Worm (Caenorhabditis elegans) whole organism, mixed stage, embryonic: Measurements from ENCODE around the gene ZK550.6.

Experiments used
- M03D4.4 ChIP-seq: sonication (generic microtip); optimal IDR thresholded peaks from 2 replicates; lab custom pipeline; 2017; ENCODE audit warnings: mild to moderate bottlenecking, missing genetic modification characterization, missing compliant biosample characterization
- bed-3 ChIP-seq: fragments of 200-800 bp; sonication (Bioruptor generic); optimal IDR thresholded peaks from 3 replicates; lab custom pipeline; 2018; ENCODE audit warnings: mild to moderate bottlenecking, missing genetic modification characterization, moderate library complexity, missing compliant biosample characterization
- blmp-1 ChIP-seq: fragments of 150-350 bp; optimal IDR thresholded peaks from 2 replicates; lab custom pipeline; 2014; ENCODE audit warnings: missing biosample characterization, missing genetic modification characterization
- ceh-39 ChIP-seq: fragments of 150-350 bp; optimal IDR thresholded peaks from 2 replicates; lab custom pipeline; 2014; ENCODE audit warnings: missing biosample characterization, missing genetic modification characterization
- ceh-43 ChIP-seq: fragments of 200-800 bp; sonication (Bioruptor generic); optimal IDR thresholded peaks from 2 replicates; lab custom pipeline; 2018; ENCODE audit warnings: mild to moderate bottlenecking, missing genetic modification characterization, moderate library complexity, missing compliant biosample characterization
- ceh-83 ChIP-seq: fragments of 200-800 bp; sonication (Bioruptor generic); optimal IDR thresholded peaks from 2 replicates; lab custom pipeline; 2018; ENCODE audit warnings: mild to moderate bottlenecking, missing genetic modification characterization, missing compliant biosample characterization
- ces-1 ChIP-seq: fragments of 150-350 bp; optimal IDR thresholded peaks from 2 replicates; lab custom pipeline; 2014; ENCODE audit warnings: missing biosample characterization, missing genetic modification reagents, missing genetic modification characterization
- cnd-1 ChIP-seq: fragments of 200-800 bp; sonication (Bioruptor generic); optimal IDR thresholded peaks from 2 replicates; lab custom pipeline; 2018; ENCODE audit warnings: mild to moderate bottlenecking, missing genetic modification characterization, missing compliant biosample characterization
- drap-1 ChIP-seq: fragments of 200-800 bp; sonication (Bioruptor generic); optimal IDR thresholded peaks from 3 replicates; lab custom pipeline; 2018; ENCODE audit warnings: mild to moderate bottlenecking, missing genetic modification characterization, missing compliant biosample characterization
- elt-1 ChIP-seq: sonication (generic microtip); optimal IDR thresholded peaks from 2 replicates; lab custom pipeline; 2017; ENCODE audit warnings: missing genetic modification characterization, mild to moderate bottlenecking, missing compliant biosample characterization, antibody characterized with exemption, moderate library complexity, borderline replicate concordance; ENCODE audit not compliant: insufficient read depth
- elt-3 ChIP-seq: fragments of 150-350 bp; optimal IDR thresholded peaks from 2 replicates; lab custom pipeline; 2014; ENCODE audit warnings: missing biosample characterization, missing genetic modification characterization
- flh-1 ChIP-seq: fragments of 200-800 bp; sonication (Bioruptor generic); optimal IDR thresholded peaks from 2 replicates; lab custom pipeline; 2018; ENCODE audit warnings: mild to moderate bottlenecking, missing genetic modification characterization, moderate library complexity, missing compliant biosample characterization
- ham-2 ChIP-seq: fragments of 200-800 bp; sonication (Bioruptor generic); optimal IDR thresholded peaks from 2 replicates; lab custom pipeline; 2018; ENCODE audit warnings: mild to moderate bottlenecking, missing genetic modification characterization, missing compliant biosample characterization
- hlh-1 ChIP-seq: fragments of 150-350 bp; optimal IDR thresholded peaks from 2 replicates; lab custom pipeline; 2014; ENCODE audit warnings: missing biosample characterization, missing genetic modification reagents, missing genetic modification characterization
- lin-13 ChIP-seq: fragments of 150-350 bp; optimal IDR thresholded peaks from 2 replicates; lab custom pipeline; 2014; ENCODE audit warnings: missing biosample characterization, missing genetic modification characterization
- lin-32 ChIP-seq: fragments of 200-800 bp; sonication (Bioruptor generic); optimal IDR thresholded peaks from 2 replicates; lab custom pipeline; 2018; ENCODE audit warnings: mild to moderate bottlenecking, missing genetic modification characterization, missing compliant biosample characterization
- lsy-2 ChIP-seq: fragments of 150-350 bp; optimal IDR thresholded peaks from 2 replicates; lab custom pipeline; 2014; ENCODE audit warnings: missing biosample characterization, missing genetic modification characterization
- mab-5 ChIP-seq: fragments of 150-350 bp; optimal IDR thresholded peaks from 2 replicates; lab custom pipeline; 2014; ENCODE audit warnings: missing biosample characterization, missing genetic modification characterization
- mep-1 ChIP-seq: fragments of 150-350 bp; optimal IDR thresholded peaks from 2 replicates; lab custom pipeline; 2017; ENCODE audit warnings: missing biosample characterization, missing genetic modification reagents, missing genetic modification characterization, inconsistent platforms
- mls-2 ChIP-seq: sonication (generic microtip); optimal IDR thresholded peaks from 2 replicates; lab custom pipeline; 2016; ENCODE audit warnings: mild to moderate bottlenecking, missing genetic modification characterization, moderate library complexity, missing compliant biosample characterization
- nhr-12 ChIP-seq: fragments of 150-350 bp; optimal IDR thresholded peaks from 2 replicates; lab custom pipeline; 2014; ENCODE audit warnings: missing biosample characterization, missing genetic modification characterization
- nhr-2 ChIP-seq: fragments of 150-350 bp; optimal IDR thresholded peaks from 2 replicates; lab custom pipeline; 2014; ENCODE audit warnings: missing biosample characterization, missing genetic modification characterization
- nhr-237 ChIP-seq: fragments of 150-350 bp; optimal IDR thresholded peaks from 2 replicates; lab custom pipeline; 2014; ENCODE audit warnings: missing biosample characterization, missing genetic modification characterization
- nhr-28 ChIP-seq: fragments of 150-350 bp; optimal IDR thresholded peaks from 2 replicates; lab custom pipeline; 2014; ENCODE audit warnings: missing biosample characterization, missing genetic modification characterization
- nhr-76 ChIP-seq: sonication (generic microtip); optimal IDR thresholded peaks from 2 replicates; lab custom pipeline; 2017; ENCODE audit warnings: missing biosample characterization, missing genetic modification characterization
- sem-2 ChIP-seq: fragments of 200-800 bp; sonication (Bioruptor generic); optimal IDR thresholded peaks from 2 replicates; lab custom pipeline; 2018; ENCODE audit warnings: mild to moderate bottlenecking, missing genetic modification characterization, missing compliant biosample characterization
- snpc-4 ChIP-seq: fragments of 150-350 bp; optimal IDR thresholded peaks from 2 replicates; lab custom pipeline; 2014; ENCODE audit warnings: missing biosample characterization, missing genetic modification characterization
- sptf-1 ChIP-seq: sonication (generic microtip); optimal IDR thresholded peaks from 2 replicates; lab custom pipeline; 2017; ENCODE audit warnings: mild to moderate bottlenecking, missing genetic modification characterization, moderate library complexity, missing compliant biosample characterization
- tbx-8 ChIP-seq: fragments of 200-800 bp; sonication (Bioruptor generic); optimal IDR thresholded peaks from 2 replicates; lab custom pipeline; 2018; ENCODE audit warnings: mild to moderate bottlenecking, missing genetic modification characterization, moderate library complexity, missing compliant biosample characterization
- unc-120 ChIP-seq: sonication (generic microtip); optimal IDR thresholded peaks from 2 replicates; lab custom pipeline; 2017; ENCODE audit warnings: missing genetic modification characterization, missing compliant biosample characterization; ENCODE audit not compliant: poor library complexity, severe bottlenecking
- unc-39 ChIP-seq: fragments of 150-350 bp; optimal IDR thresholded peaks from 2 replicates; lab custom pipeline; 2014; ENCODE audit warnings: missing biosample characterization, missing genetic modification characterization
- unc-62 ChIP-seq: fragments of 150-350 bp; optimal IDR thresholded peaks from 2 replicates; lab custom pipeline; 2014; ENCODE audit warnings: missing biosample characterization, missing genetic modification reagents, missing genetic modification characterization
- zip-8 ChIP-seq: fragments of 150-350 bp; optimal IDR thresholded peaks from 2 replicates; lab custom pipeline; 2014; ENCODE audit warnings: missing biosample characterization, missing genetic modification characterization
- ztf-11 ChIP-seq: fragments of 150-350 bp; optimal IDR thresholded peaks from 2 replicates; lab custom pipeline; 2014; ENCODE audit warnings: missing biosample characterization, missing genetic modification characterization

The ZK550.6 gene

DNA sequence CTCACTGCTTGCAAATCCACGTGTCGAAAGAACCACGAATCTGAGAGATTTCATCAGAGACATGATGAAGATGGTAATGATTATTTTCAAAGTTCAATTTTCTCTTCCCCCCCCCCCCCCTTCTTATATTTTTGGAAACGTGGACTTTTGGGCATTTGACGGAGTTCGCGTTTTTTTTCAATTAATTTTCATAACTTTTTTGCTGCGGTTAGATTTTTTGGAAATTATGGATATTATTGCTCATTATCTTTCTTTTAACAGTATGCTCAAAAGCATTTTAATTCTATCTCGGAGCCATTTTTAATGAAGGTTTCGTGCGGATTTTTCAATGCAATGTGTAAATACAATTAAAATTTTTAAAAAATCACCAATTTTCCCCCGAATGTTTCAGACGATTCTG, 3.0 kb downstream of the ZK550.6 start, which contains the start of gene phyh-1:
Gene phyh-1 (minus strand): TSS at position 101 of the 400 bp plus-strand sequence.
- TF ChIP-seq unc-62 (no peak), ham-2 (no peak), ceh-39 (tag; lab: Kevin White, UChicago) (no peak), M03D4.4 (no peak), zip-8 (tag; lab: Kevin White, UChicago) (no peak), ces-1 (GFP tag; lab: Kevin White, UChicago) (no peak)

DNA sequence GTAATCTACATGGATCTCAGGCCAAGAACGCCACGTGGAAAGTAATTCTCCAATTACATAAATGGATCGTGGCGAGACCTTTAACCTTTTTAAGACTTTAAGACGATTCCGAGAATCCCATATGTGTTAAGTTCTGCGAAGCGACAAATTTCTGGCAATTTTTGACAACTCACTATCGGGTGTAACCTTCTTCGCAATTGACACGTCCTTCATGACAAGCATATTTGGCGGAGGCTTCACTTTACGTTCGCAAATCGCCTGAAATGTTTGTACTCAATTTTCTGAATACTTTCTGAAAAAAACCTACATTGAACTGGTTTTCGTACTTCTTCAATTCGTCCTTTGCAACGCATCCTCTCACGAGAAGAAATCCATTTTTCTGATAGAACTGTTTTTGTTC, 3.5 kb downstream of the ZK550.6 start:
- no peak for TF ChIP-seq unc-120 (tag; lab: Kevin White, UChicago)
- TF ChIP-seq ceh-39 (tag; lab: Kevin White, UChicago): no peak
- no peak for TF ChIP-seq mls-2 (tag; lab: Kevin White, UChicago)
- TF ChIP-seq drap-1 (GFP tag; lab: Kevin White, UChicago): no peak
- no peak for TF ChIP-seq cnd-1 (tag; lab: Kevin White, UChicago)
- TF ChIP-seq ceh-43: no peak
- TF ChIP-seq sptf-1 (tag; lab: Kevin White, UChicago): no peak
- TF ChIP-seq tbx-8: no peak
- no peak for TF ChIP-seq M03D4.4
- no peak for TF ChIP-seq nhr-12
- no peak for TF ChIP-seq nhr-76 (tag; lab: Kevin White, UChicago)
- no peak for TF ChIP-seq nhr-237
- TF ChIP-seq elt-1 (tag; lab: Kevin White, UChicago): no peak
- no peak for TF ChIP-seq lin-32 (GFP tag; lab: Kevin White, UChicago)
- TF ChIP-seq snpc-4 (tag; lab: Kevin White, UChicago): no peak
- no peak for TF ChIP-seq unc-62
- TF ChIP-seq flh-1: no peak
- no peak for TF ChIP-seq nhr-28 (tag; lab: Kevin White, UChicago)
- TF ChIP-seq mep-1 (tag; lab: Kevin White, UChicago): no peak
- TF ChIP-seq lin-13: no peak

DNA sequence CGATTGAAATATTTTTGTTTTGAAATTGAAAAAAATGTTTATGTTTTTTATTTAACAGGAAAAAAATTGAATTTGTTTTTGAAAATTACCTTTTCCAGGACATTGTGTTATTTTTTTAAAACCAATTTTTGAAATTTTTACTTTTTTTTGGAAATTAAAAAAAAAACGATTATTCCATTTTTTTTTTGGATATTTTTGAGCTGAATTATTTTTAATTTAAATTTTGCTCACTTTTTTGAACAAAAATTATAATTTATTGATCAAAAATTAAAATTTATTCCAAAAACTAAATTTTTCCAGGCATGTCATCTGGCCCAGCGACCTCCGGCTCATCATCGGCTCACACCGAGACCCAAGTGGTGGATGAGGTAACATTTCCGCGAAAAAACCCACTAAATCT, 7.3 kb downstream of the ZK550.6 start, which contains the start of gene gtf-2E1:
Gene gtf-2E1 (plus strand): TSS at position 301 of the 400 bp plus-strand sequence.
- no peak for TF ChIP-seq flh-1
- TF ChIP-seq mls-2 (tag; lab: Kevin White, UChicago): no peak
- TF ChIP-seq ces-1 (GFP tag; lab: Kevin White, UChicago): no peak
- no peak for TF ChIP-seq lin-32 (GFP tag; lab: Kevin White, UChicago)
- no peak for TF ChIP-seq nhr-2 (tag; lab: Kevin White, UChicago)
- TF ChIP-seq unc-120 (tag; lab: Kevin White, UChicago): no peak
- TF ChIP-seq lin-13: no peak
- no peak for TF ChIP-seq tbx-8
- no peak for TF ChIP-seq snpc-4 (tag; lab: Kevin White, UChicago)
- TF ChIP-seq M03D4.4: no peak
- TF ChIP-seq ceh-39 (tag; lab: Kevin White, UChicago): no peak
- TF ChIP-seq hlh-1 (tag; lab: Kevin White, UChicago): no peak
- TF ChIP-seq nhr-76 (tag; lab: Kevin White, UChicago): no peak
- no peak for TF ChIP-seq mab-5

DNA sequence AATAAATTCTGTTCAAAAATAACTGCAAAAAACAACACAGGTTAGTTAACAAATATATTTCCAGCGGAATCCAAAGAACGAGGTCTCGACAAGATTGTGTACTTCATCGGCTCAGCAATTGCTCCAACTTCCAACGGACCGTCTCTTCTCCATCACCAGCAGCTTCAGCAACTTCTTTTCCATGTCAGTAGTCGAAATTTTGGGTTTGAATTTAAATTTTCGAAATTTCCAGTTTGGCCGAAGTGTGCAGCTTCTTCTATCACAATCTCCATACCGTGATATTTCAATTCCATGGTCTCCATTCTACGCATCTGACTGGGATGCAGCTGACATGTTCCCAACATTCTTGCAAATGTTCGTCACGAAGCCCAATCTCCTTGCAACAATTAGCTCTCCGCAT, 8.8 kb downstream of the ZK550.6 start:
- TF ChIP-seq bed-3 (GFP tag; lab: Kevin White, UChicago) (no peak), elt-1 (tag; lab: Kevin White, UChicago) (no peak), ztf-11 (no peak), hlh-1 (tag; lab: Kevin White, UChicago) (no peak), snpc-4 (tag; lab: Kevin White, UChicago) (no peak), elt-3 (tag; lab: Kevin White, UChicago) (no peak), mep-1 (tag; lab: Kevin White, UChicago) (no peak), nhr-28 (tag; lab: Kevin White, UChicago) (no peak), flh-1 (no peak), lin-13 (no peak), M03D4.4 (no peak)

DNA sequence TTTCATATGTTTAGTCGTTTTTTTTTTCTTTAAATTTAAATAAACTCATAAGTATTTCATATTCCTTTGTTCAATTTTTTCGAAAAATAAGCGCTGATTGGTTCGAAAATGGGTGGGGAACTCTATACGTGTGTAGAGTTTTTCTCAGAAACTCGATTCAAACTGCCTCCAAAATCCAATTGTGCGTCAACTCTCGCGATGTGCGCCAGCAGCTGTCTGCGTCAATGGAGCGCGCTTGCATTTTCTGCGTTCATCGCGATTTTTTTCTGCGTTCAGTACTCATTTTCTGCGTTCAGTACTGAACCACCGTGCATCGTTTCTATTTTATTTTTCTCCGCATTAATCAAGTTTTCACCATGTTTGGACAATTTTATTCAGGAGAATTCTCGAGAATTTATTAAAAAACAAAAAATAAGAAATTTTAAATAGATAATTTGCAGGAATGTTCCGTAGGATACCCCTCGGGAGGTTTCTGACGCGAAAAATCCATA, 12.5 kb downstream of the ZK550.6 start, which contains the start of gene eelo-2:
Gene eelo-2 (plus strand): TSS at position 441 of the 491 bp plus-strand sequence.
- TF ChIP-seq nhr-2 (tag; lab: Kevin White, UChicago) (peak; percentile 60), ham-2 (no peak), lin-13 (peak; percentile 99), ceh-39 (tag; lab: Kevin White, UChicago) (peak; percentile 80), cnd-1 (tag; lab: Kevin White, UChicago) (peak; percentile 81), blmp-1 (no peak), mls-2 (tag; lab: Kevin White, UChicago) (peak; percentile 72), ceh-83 (GFP tag; lab: Kevin White, UChicago) (no peak), unc-62 (peak; percentile 71), M03D4.4 (peak; percentile 73), drap-1 (GFP tag; lab: Kevin White, UChicago) (peak; percentile 81), ceh-43 (peak; percentile 48), zip-8 (tag; lab: Kevin White, UChicago) (no peak), mab-5 (peak; percentile 78), tbx-8 (no peak), nhr-12 (no peak), nhr-237 (peak; percentile 97), lin-32 (GFP tag; lab: Kevin White, UChicago) (no peak), flh-1 (no peak), nhr-76 (tag; lab: Kevin White, UChicago) (no peak), elt-1 (tag; lab: Kevin White, UChicago) (peak; percentile 46), ztf-11 (peak; percentile 79), snpc-4 (tag; lab: Kevin White, UChicago) (no peak), sem-2 (GFP tag; lab: Kevin White, UChicago) (no peak), unc-39 (tag; lab: Kevin White, UChicago) (peak; percentile 19), mep-1 (tag; lab: Kevin White, UChicago) (peak; percentile 98), unc-120 (tag; lab: Kevin White, UChicago) (peak; percentile 17), elt-3 (tag; lab: Kevin White, UChicago) (no peak), lsy-2 (tag; lab: Kevin White, UChicago) (peak; percentile 91), ces-1 (GFP tag; lab: Kevin White, UChicago) (peak; percentile 78), bed-3 (GFP tag; lab: Kevin White, UChicago) (no peak), sptf-1 (tag; lab: Kevin White, UChicago) (peak; percentile 90), hlh-1 (tag; lab: Kevin White, UChicago) (peak; percentile 73)
